Worm (Caenorhabditis elegans): Measurements from ENCODE around the gene ttr-42.

ce11 chrX:2583135-2583683 is 5.7 kb downstream of the ttr-42 start:
- TF ChIP-seq W03F9.2 (tag; optimal IDR thresholded peaks at IDR 0.05) = no peak
- TF ChIP-seq dao-5 (tag; optimal IDR thresholded peaks at IDR 0.05) = no peak

Measured in whole organism, L4/young adult.